Fruit fly (Drosophila melanogaster): ENCODE data around the gene CG33764.
A peak's percentile ranks its signal among the peaks of the same experiment; 100 is the strongest.

The CG33764 gene

DNA sequence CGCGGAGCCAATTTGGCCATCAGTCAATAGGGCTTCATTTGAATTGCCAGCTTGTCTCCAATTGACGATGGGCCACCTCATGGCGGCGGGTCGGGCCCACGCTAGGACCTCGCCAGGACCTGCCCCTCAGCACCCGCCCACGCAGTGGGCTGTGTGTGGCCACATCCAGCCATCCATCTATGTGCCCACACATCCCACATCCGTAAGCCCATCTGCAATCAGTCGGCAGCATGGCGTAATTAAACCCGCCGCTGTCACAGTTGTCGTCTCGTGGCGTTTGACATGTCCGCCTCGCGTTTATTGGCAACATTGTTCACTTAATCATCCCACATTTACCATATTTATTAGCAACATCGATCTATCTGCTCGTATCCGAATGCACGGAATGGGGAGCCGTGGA is 29.1 kb downstream of the CG33764 start:
- TF ChIP-seq Dfd (GFP tag; optimal IDR thresholded peaks at IDR 0.05) (no peak), Vsx2 (GFP tag; optimal IDR thresholded peaks at IDR 0.05; ENCODE audit: partially characterized antibody) (no peak), Mio (GFP tag; optimal IDR thresholded peaks at IDR 0.05) (no peak)

- TF ChIP-seq pan (optimal IDR thresholded peaks at IDR 0.05), result no peak
- TF ChIP-seq fru (GFP tag; optimal IDR thresholded peaks at IDR 0.05), result no peak
- no peak for TF ChIP-seq ey (GFP tag; optimal IDR thresholded peaks at IDR 0.05)
- TF ChIP-seq psq (GFP tag; optimal IDR thresholded peaks at IDR 0.05), result no peak
- no peak for TF ChIP-seq CG32264 (GFP tag; optimal IDR thresholded peaks at IDR 0.05)
- no peak for TF ChIP-seq Hr83 (GFP tag; optimal IDR thresholded peaks at IDR 0.05; ENCODE audit: poor library complexity, severe bottlenecking)
- no peak for TF ChIP-seq brk (GFP tag; optimal IDR thresholded peaks at IDR 0.05)
- TF ChIP-seq GATAd (GFP tag; optimal IDR thresholded peaks at IDR 0.05), result no peak
- no peak for TF ChIP-seq h (GFP tag; optimal IDR thresholded peaks at IDR 0.05)
- no peak for TF ChIP-seq HLH106 (tag; optimal IDR thresholded peaks at IDR 0.05)
- no peak for TF ChIP-seq dmrt93B (GFP tag; optimal IDR thresholded peaks at IDR 0.05)
- no peak for TF ChIP-seq CrebA (GFP tag; optimal IDR thresholded peaks at IDR 0.05; ENCODE audit: borderline replicate concordance)
- TF ChIP-seq dl (GFP tag; optimal IDR thresholded peaks at IDR 0.05; ENCODE audit: insufficient read depth in 1 of 2, partially characterized antibody in 2 of 2), result no peak
- no peak for TF ChIP-seq Myc (optimal IDR thresholded peaks at IDR 0.05)
- no peak for TF ChIP-seq Sp1 (GFP tag; optimal IDR thresholded peaks at IDR 0.05)
Measured at dm6 chr3L:4236097-4236572, 31.2 kb downstream of the CG33764 start, which contains the start of gene ImpL2. Gene ImpL2 (minus strand): TSS chr3L:4236147.

- TF ChIP-seq lola (GFP tag; optimal IDR thresholded peaks at IDR 0.05) (no peak), pan (optimal IDR thresholded peaks at IDR 0.05) (no peak), Jra (GFP tag; optimal IDR thresholded peaks at IDR 0.05) (no peak), Vsx2 (GFP tag; optimal IDR thresholded peaks at IDR 0.05; ENCODE audit: partially characterized antibody) (peak; percentile 11), HLH106 (tag; optimal IDR thresholded peaks at IDR 0.05) (no peak), rgr (GFP tag; optimal IDR thresholded peaks at IDR 0.05) (no peak), OdsH (GFP tag; optimal IDR thresholded peaks at IDR 0.05) (no peak), Hnf4 (GFP tag; optimal IDR thresholded peaks at IDR 0.05) (no peak), Hr78 (GFP tag; optimal IDR thresholded peaks at IDR 0.05) (no peak), ey (GFP tag; optimal IDR thresholded peaks at IDR 0.05) (no peak), Abd-B (GFP tag; optimal IDR thresholded peaks at IDR 0.05) (no peak), jim (GFP tag; optimal IDR thresholded peaks at IDR 0.05) (no peak), sv (GFP tag; optimal IDR thresholded peaks at IDR 0.05) (no peak), CG32264 (GFP tag; optimal IDR thresholded peaks at IDR 0.05) (no peak), tai (GFP tag; optimal IDR thresholded peaks at IDR 0.05) (no peak), CG9705 (GFP tag; optimal IDR thresholded peaks at IDR 0.05) (no peak), fru (GFP tag; optimal IDR thresholded peaks at IDR 0.05) (no peak), GATAd (GFP tag; optimal IDR thresholded peaks at IDR 0.05) (no peak), Myc (optimal IDR thresholded peaks at IDR 0.05) (no peak), dl (GFP tag; optimal IDR thresholded peaks at IDR 0.05; ENCODE audit: insufficient read depth in 1 of 2, partially characterized antibody in 2 of 2) (peak in 1 of 2 experiments; percentile 21), N (GFP tag; optimal IDR thresholded peaks at IDR 0.05) (peak; percentile 64), Rel (GFP tag; optimal IDR thresholded peaks at IDR 0.05) (no peak), Rel (tag; optimal IDR thresholded peaks at IDR 0.05) (peak; percentile 2), Dfd (GFP tag; optimal IDR thresholded peaks at IDR 0.05) (no peak), Dif (GFP tag; optimal IDR thresholded peaks at IDR 0.05; ENCODE audit: partially characterized antibody) (peak; percentile 38), Mio (GFP tag; optimal IDR thresholded peaks at IDR 0.05) (no peak), CrebA (GFP tag; optimal IDR thresholded peaks at IDR 0.05; ENCODE audit: borderline replicate concordance) (no peak), Sp1 (GFP tag; optimal IDR thresholded peaks at IDR 0.05) (no peak), woc (GFP tag; optimal IDR thresholded peaks at IDR 0.05) (no peak), usp (GFP tag; optimal IDR thresholded peaks at IDR 0.05) (no peak), h (GFP tag; optimal IDR thresholded peaks at IDR 0.05) (no peak), foxo (GFP tag; optimal IDR thresholded peaks at IDR 0.05) (no peak), psq (GFP tag; optimal IDR thresholded peaks at IDR 0.05) (no peak), dmrt93B (GFP tag; optimal IDR thresholded peaks at IDR 0.05) (no peak), dsf (GFP tag; optimal IDR thresholded peaks at IDR 0.05; ENCODE audit: borderline replicate concordance) (no peak), brk (GFP tag; optimal IDR thresholded peaks at IDR 0.05) (no peak), br (GFP tag; optimal IDR thresholded peaks at IDR 0.05) (no peak), sage (GFP tag; optimal IDR thresholded peaks at IDR 0.05) (no peak), Hr83 (GFP tag; optimal IDR thresholded peaks at IDR 0.05; ENCODE audit: poor library complexity, severe bottlenecking) (no peak)
Measured at dm6 chr3L:4233603-4234277, 33.6 kb downstream of the CG33764 start.
